Fruit fly (Drosophila melanogaster) whole organism: ENCODE data around the gene kud.

Experiments used
- CG8478 ChIP-seq: fragments of >200 bp; optimal IDR thresholded peaks from 2 replicates; lab custom pipeline; 2018; ENCODE audit warnings: inconsistent platforms
- Dll ChIP-seq: fragments of >200 bp; optimal IDR thresholded peaks from 2 replicates; lab custom pipeline; 2017
- EcR ChIP-seq, 2 experiments: fragments of >200 bp; optimal IDR thresholded peaks; 2 replicates each; lab custom pipeline; 2017; ENCODE audit warnings: missing biosample characterization in 2 of 2, missing genetic modification characterization in 2 of 2, missing genetic modification reagents in 2 of 2
- pan ChIP-seq: fragments of >200 bp; optimal IDR thresholded peaks from 2 replicates; lab custom pipeline; 2017
- psq ChIP-seq: fragments of >200 bp; optimal IDR thresholded peaks from 2 replicates; lab custom pipeline; 2017
- usp ChIP-seq: fragments of >200 bp; optimal IDR thresholded peaks from 2 replicates; lab custom pipeline; 2017; ENCODE audit warnings: missing biosample characterization, missing genetic modification characterization, mixed read lengths

DNA sequence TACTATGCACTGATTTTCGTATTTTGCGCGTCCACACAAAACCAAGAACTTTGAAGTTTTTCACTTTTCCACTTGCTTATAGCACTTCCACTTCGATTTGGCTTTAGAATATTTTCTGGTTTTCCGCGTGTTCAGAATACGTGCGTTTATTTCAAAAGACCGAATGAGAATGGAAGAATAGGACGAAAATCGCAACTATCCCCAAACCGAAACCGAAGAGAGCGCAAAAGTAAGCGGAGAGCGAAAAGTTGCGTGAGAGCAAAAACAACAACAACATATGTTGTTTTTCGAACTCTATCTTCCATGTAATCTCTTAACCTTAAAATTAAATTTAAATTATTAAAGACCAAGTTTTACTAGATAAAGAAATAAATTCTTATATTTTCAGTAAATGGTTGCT, 37.2 kb downstream of the kud start, which contains the start of gene CG9674:
- TF ChIP-seq pan (lab: Kevin White, UChicago) (no peak), Dll (lab: Kevin White, UChicago) (no peak), psq (no peak), EcR (GFP tag; optimal IDR thresholded peaks at IDR 0.05; lab: Kevin White, UChicago) (no peak), CG8478 (lab: Kevin White, UChicago) (no peak), usp (GFP tag; lab: Kevin White, UChicago) (no peak)
